Worm (Caenorhabditis elegans): ENCODE results near the gene F55G7.5.
A peak's percentile ranks its signal among the peaks of the same experiment; 100 is the strongest.

The F55G7.5 gene

ce11 chrX:11933547-11933946 lies 5.2 kb downstream of the F55G7.5 start (continued):
- no peak for TF ChIP-seq madf-8 (GFP tag; conservative IDR thresholded peaks at IDR 0.05)
- no peak for TF ChIP-seq B0336.3 (GFP tag; IDR thresholded peaks at IDR 0.05)
- TF ChIP-seq nhr-80 (tag; optimal IDR thresholded peaks at IDR 0.05), result no peak
- TF ChIP-seq unc-62 (GFP tag; optimal IDR thresholded peaks at IDR 0.05), result no peak
- no peak for TF ChIP-seq bed-2 (GFP tag; IDR thresholded peaks at IDR 0.05)
- no peak for TF ChIP-seq nhr-120 (GFP tag; IDR thresholded peaks at IDR 0.05)
- TF ChIP-seq F57C9.4 (tag; optimal IDR thresholded peaks at IDR 0.05), result no peak
- TF ChIP-seq rec-8 (tag; optimal IDR thresholded peaks at IDR 0.05), result peak in 1 of 2 experiments; percentile 50
- no peak for TF ChIP-seq attf-3 (GFP tag; conservative IDR thresholded peaks at IDR 0.05)
- TF ChIP-seq dpff-1 (tag; optimal IDR thresholded peaks at IDR 0.05), result no peak
- peak; percentile 85 for TF ChIP-seq cebp-2 (GFP tag; IDR thresholded peaks at IDR 0.05)
- peak; percentile 35 for TF ChIP-seq madf-10 (tag; optimal IDR thresholded peaks at IDR 0.05)
- no peak for TF ChIP-seq gei-17 (GFP tag; optimal IDR thresholded peaks at IDR 0.05)
- TF ChIP-seq Y56A3A.18 (GFP tag; IDR thresholded peaks at IDR 0.05), result 0 out of 2 replicates have a peak, but pooled peaks have one; percentile 42
- peak; percentile 46 for TF ChIP-seq sptf-2 (GFP tag; optimal IDR thresholded peaks at IDR 0.05)
- TF ChIP-seq F23B12.7 (tag; optimal IDR thresholded peaks at IDR 0.05; ENCODE audit: insufficient read depth), result no peak
- peak; percentile 63 for TF ChIP-seq attf-6 (GFP tag; IDR thresholded peaks at IDR 0.05)
- TF ChIP-seq him-1 (tag; optimal IDR thresholded peaks at IDR 0.05), result peak; percentile 87
- TF ChIP-seq nhr-179 (tag; optimal IDR thresholded peaks at IDR 0.05), result no peak
- TF ChIP-seq Y95B8A.8 (GFP tag; IDR thresholded peaks at IDR 0.05), result no peak
- TF ChIP-seq hlh-12 (tag; optimal IDR thresholded peaks at IDR 0.05), result no peak
- peak; percentile 58 for TF ChIP-seq athp-1 (tag; optimal IDR thresholded peaks at IDR 0.05)
- TF ChIP-seq let-526 (GFP tag; IDR thresholded peaks at IDR 0.05), result no peak
- TF ChIP-seq zfh-2 (GFP tag; conservative IDR thresholded peaks at IDR 0.05), result no peak
- no peak for TF ChIP-seq ekl-4 (GFP tag; IDR thresholded peaks at IDR 0.05)
- no peak for TF ChIP-seq akir-1 (GFP tag; optimal IDR thresholded peaks at IDR 0.05)
- peak; percentile 86 for TF ChIP-seq D2030.7 (GFP tag; IDR thresholded peaks at IDR 0.05)
- peak; percentile 85 for TF ChIP-seq mxl-1 (tag; optimal IDR thresholded peaks at IDR 0.05)
- peak; percentile 69 for TF ChIP-seq hmg-1.2 (GFP tag; IDR thresholded peaks at IDR 0.05)
- TF ChIP-seq F39B2.1 (GFP tag; IDR thresholded peaks at IDR 0.05), result 0 out of 2 replicates have a peak, but pooled peaks have one; percentile 21
- TF ChIP-seq nfya-1 (tag; optimal IDR thresholded peaks at IDR 0.05; ENCODE audit: borderline replicate concordance, insufficient read depth), result no peak
- TF ChIP-seq nfya-2 (GFP tag; IDR thresholded peaks at IDR 0.05), result no peak
- peak in 1 of 2 experiments; percentile 15 for TF ChIP-seq let-607 (tag; optimal IDR thresholded peaks at IDR 0.05)
- TF ChIP-seq ceh-27 (GFP tag; optimal IDR thresholded peaks at IDR 0.05), result peak; percentile 3
- TF ChIP-seq sdz-38 (tag; optimal IDR thresholded peaks at IDR 0.05), result no peak
- peak; percentile 58 for TF ChIP-seq ztf-18 (tag; optimal IDR thresholded peaks at IDR 0.05)
- TF ChIP-seq ztf-26 (tag; optimal IDR thresholded peaks at IDR 0.05), result no peak

- no peak for TF ChIP-seq fkh-3 (tag; optimal IDR thresholded peaks at IDR 0.05)
- TF ChIP-seq F23B12.7 (tag; optimal IDR thresholded peaks at IDR 0.05; ENCODE audit: insufficient read depth), result no peak
- TF ChIP-seq madf-3 (GFP tag; IDR thresholded peaks at IDR 0.05), result no peak
- TF ChIP-seq madf-10 (tag; optimal IDR thresholded peaks at IDR 0.05), result no peak
- no peak for TF ChIP-seq egl-18 (GFP tag; IDR thresholded peaks at IDR 0.05)
- TF ChIP-seq mes-4 (tag; optimal IDR thresholded peaks at IDR 0.05), result no peak
- TF ChIP-seq hmg-20 (GFP tag; IDR thresholded peaks at IDR 0.05), result no peak
- no peak for TF ChIP-seq somi-1 (GFP tag; optimal IDR thresholded peaks at IDR 0.05)
- TF ChIP-seq xnd-1 (tag; optimal IDR thresholded peaks at IDR 0.05), result no peak
- no peak for TF ChIP-seq rec-8 (tag; optimal IDR thresholded peaks at IDR 0.05)
- TF ChIP-seq attf-5 (GFP tag; optimal IDR thresholded peaks at IDR 0.05), result no peak
- TF ChIP-seq unc-62 (GFP tag; optimal IDR thresholded peaks at IDR 0.05), result no peak
- TF ChIP-seq die-1 (tag; optimal IDR thresholded peaks at IDR 0.05), result no peak
- no peak for TF ChIP-seq ceh-58 (GFP tag; IDR thresholded peaks at IDR 0.05)
Observed at ce11 chrX:11931559-11931958, 7.2 kb downstream of the F55G7.5 start, which contains the start of gene dot-1.4. Gene dot-1.4 (minus strand): TSS chrX:11931659.
